Worm (Caenorhabditis elegans) whole organism, L2 larva: ENCODE measurements around the gene C28D4.10.
A peak's percentile ranks its signal among the peaks of the same experiment; 100 is the strongest.

Experiments
- C34F6.9 ChIP-seq: fragments of 150-350 bp; optimal IDR thresholded peaks from 2 replicates; lab custom pipeline; 2014; ENCODE audit warnings: missing biosample characterization, missing genetic modification characterization
- R02D3.7 ChIP-seq: fragments of 150-350 bp; optimal IDR thresholded peaks from 2 replicates; lab custom pipeline; 2014; ENCODE audit warnings: missing biosample characterization, missing genetic modification characterization
- Y55F3AM.14 ChIP-seq: fragments of 200-800 bp; sonication (Bioruptor generic); optimal IDR thresholded peaks from 2 replicates; lab custom pipeline; 2018; ENCODE audit warnings: mild to moderate bottlenecking, missing genetic modification characterization, missing compliant biosample characterization
- alr-1 ChIP-seq: fragments of 150-350 bp; optimal IDR thresholded peaks from 2 replicates; lab custom pipeline; 2014; ENCODE audit warnings: missing biosample characterization, missing genetic modification characterization
- ama-1 ChIP-seq: fragments of 150-350 bp; optimal IDR thresholded peaks from 2 replicates; lab custom pipeline; 2018; ENCODE audit warnings: inconsistent platforms
- blmp-1 ChIP-seq: sonication (generic microtip); optimal IDR thresholded peaks from 2 replicates; lab custom pipeline; 2017; ENCODE audit warnings: missing genetic modification characterization, mild to moderate bottlenecking, missing compliant biosample characterization, antibody characterized with exemption, moderate library complexity; ENCODE audit not compliant: insufficient read depth
- dmd-4 ChIP-seq: sonication (generic microtip); optimal IDR thresholded peaks from 2 replicates; lab custom pipeline; 2017; ENCODE audit warnings: missing biosample characterization, missing genetic modification characterization
- egl-27 ChIP-seq: sonication (generic microtip); optimal IDR thresholded peaks from 3 replicates; lab custom pipeline; 2017; ENCODE audit warnings: missing biosample characterization, missing genetic modification reagents, missing genetic modification characterization
- fos-1 ChIP-seq: fragments of 150-350 bp; optimal IDR thresholded peaks from 2 replicates; lab custom pipeline; 2014; ENCODE audit warnings: missing biosample characterization, missing genetic modification characterization
- gmeb-1 ChIP-seq: fragments of 150-350 bp; optimal IDR thresholded peaks from 2 replicates; lab custom pipeline; 2014; ENCODE audit warnings: missing biosample characterization, missing genetic modification characterization
- lin-11 ChIP-seq: fragments of 150-350 bp; sonication (generic microtip); optimal IDR thresholded peaks from 2 replicates; lab custom pipeline; 2014; ENCODE audit warnings: missing biosample characterization, missing genetic modification characterization, inconsistent platforms, mixed read lengths
- lin-13 ChIP-seq: fragments of 150-350 bp; optimal IDR thresholded peaks from 2 replicates; lab custom pipeline; 2014; ENCODE audit warnings: missing biosample characterization, missing genetic modification reagents, missing genetic modification characterization
- lin-39 ChIP-seq: fragments of 150-350 bp; optimal IDR thresholded peaks from 2 replicates; lab custom pipeline; 2014; ENCODE audit warnings: missing biosample characterization, missing genetic modification reagents, missing genetic modification characterization
- lsy-2 ChIP-seq, 2 experiments: fragments of 150-350 bp in 1 of 2; sonication (generic microtip) in 1 of 2; optimal IDR thresholded peaks; 2 replicates each; lab custom pipeline; 2014 to 2017; ENCODE audit warnings: missing biosample characterization in 2 of 2, missing genetic modification characterization in 2 of 2
- mab-5 ChIP-seq: fragments of 150-350 bp; optimal IDR thresholded peaks from 2 replicates; lab custom pipeline; 2014; ENCODE audit warnings: missing biosample characterization, missing genetic modification characterization
- mbf-1 ChIP-seq: sonication (generic microtip); optimal IDR thresholded peaks from 2 replicates; lab custom pipeline; 2017; ENCODE audit warnings: missing biosample characterization, missing genetic modification characterization
- mdl-1 ChIP-seq, 2 experiments: fragments of 150-350 bp in 1 of 2; sonication (generic microtip) in 1 of 2; optimal IDR thresholded peaks; 2 replicates each; lab custom pipeline; 2017; ENCODE audit warnings: missing biosample characterization in 2 of 2, missing genetic modification characterization in 2 of 2
- nhr-10 ChIP-seq: sonication (generic microtip); optimal IDR thresholded peaks from 2 replicates; lab custom pipeline; 2017; ENCODE audit warnings: missing biosample characterization, missing genetic modification characterization
- nhr-11 ChIP-seq: fragments of 150-350 bp; optimal IDR thresholded peaks from 2 replicates; lab custom pipeline; 2014; ENCODE audit warnings: missing biosample characterization, missing genetic modification characterization
- nhr-12 ChIP-seq: fragments of 150-350 bp; optimal IDR thresholded peaks from 2 replicates; lab custom pipeline; 2014; ENCODE audit warnings: missing biosample characterization, missing genetic modification characterization
- nhr-129 ChIP-seq: fragments of 150-350 bp; optimal IDR thresholded peaks from 2 replicates; lab custom pipeline; 2014; ENCODE audit warnings: missing biosample characterization, missing genetic modification characterization
- nhr-23 ChIP-seq: fragments of 150-350 bp; optimal IDR thresholded peaks from 2 replicates; lab custom pipeline; 2014; ENCODE audit warnings: missing biosample characterization, missing genetic modification reagents, missing genetic modification characterization
- nhr-237 ChIP-seq: fragments of 150-350 bp; optimal IDR thresholded peaks from 2 replicates; lab custom pipeline; 2014; ENCODE audit warnings: missing biosample characterization, missing genetic modification characterization
- nhr-6 ChIP-seq: fragments of 150-350 bp; optimal IDR thresholded peaks from 2 replicates; lab custom pipeline; 2014; ENCODE audit warnings: missing biosample characterization, missing genetic modification characterization
- nhr-77 ChIP-seq: fragments of 150-350 bp; optimal IDR thresholded peaks from 2 replicates; lab custom pipeline; 2014; ENCODE audit warnings: missing biosample characterization, missing genetic modification characterization
- peb-1 ChIP-seq: fragments of 150-350 bp; optimal IDR thresholded peaks from 2 replicates; lab custom pipeline; 2014; ENCODE audit warnings: missing biosample characterization, missing genetic modification characterization
- sem-4 ChIP-seq: fragments of 150-350 bp; optimal IDR thresholded peaks from 2 replicates; lab custom pipeline; 2014; ENCODE audit warnings: missing biosample characterization, missing genetic modification reagents, missing genetic modification characterization
- skn-1 ChIP-seq: sonication (generic microtip); optimal IDR thresholded peaks from 2 replicates; lab custom pipeline; 2017; ENCODE audit warnings: missing biosample characterization, missing genetic modification characterization
- sma-3 ChIP-seq: sonication (generic microtip); optimal IDR thresholded peaks from 2 replicates; lab custom pipeline; 2016; ENCODE audit warnings: missing genetic modification reagents, missing genetic modification characterization, missing compliant biosample characterization
- sma-9 ChIP-seq, 2 experiments: fragments of 150-350 bp in 1 of 2; sonication (generic microtip) in 1 of 2; optimal IDR thresholded peaks; 2 replicates each; lab custom pipeline; 2014 to 2016; ENCODE audit warnings: missing genetic modification characterization in 2 of 2, mild to moderate bottlenecking in 1 of 2, missing biosample characterization in 1 of 2, missing compliant biosample characterization in 1 of 2, missing genetic modification reagents in 1 of 2, moderate library complexity in 1 of 2
- snpc-4 ChIP-seq: fragments of 150-350 bp; optimal IDR thresholded peaks from 2 replicates; lab custom pipeline; 2014; ENCODE audit warnings: missing biosample characterization, missing genetic modification characterization
- unc-39 ChIP-seq: fragments of 150-350 bp; optimal IDR thresholded peaks from 2 replicates; lab custom pipeline; 2014; ENCODE audit warnings: missing biosample characterization, missing genetic modification characterization
- unc-55 ChIP-seq: fragments of 150-350 bp; sonication (generic microtip); optimal IDR thresholded peaks from 3 replicates; lab custom pipeline; 2014; ENCODE audit warnings: missing biosample characterization, missing genetic modification reagents, missing genetic modification characterization
- ztf-11 ChIP-seq: sonication (generic microtip); optimal IDR thresholded peaks from 2 replicates; lab custom pipeline; 2017; ENCODE audit warnings: missing biosample characterization, missing genetic modification characterization
- ztf-4 ChIP-seq: fragments of 150-350 bp; optimal IDR thresholded peaks from 2 replicates; lab custom pipeline; 2014; ENCODE audit warnings: missing biosample characterization, missing genetic modification characterization

The C28D4.10 gene

DNA sequence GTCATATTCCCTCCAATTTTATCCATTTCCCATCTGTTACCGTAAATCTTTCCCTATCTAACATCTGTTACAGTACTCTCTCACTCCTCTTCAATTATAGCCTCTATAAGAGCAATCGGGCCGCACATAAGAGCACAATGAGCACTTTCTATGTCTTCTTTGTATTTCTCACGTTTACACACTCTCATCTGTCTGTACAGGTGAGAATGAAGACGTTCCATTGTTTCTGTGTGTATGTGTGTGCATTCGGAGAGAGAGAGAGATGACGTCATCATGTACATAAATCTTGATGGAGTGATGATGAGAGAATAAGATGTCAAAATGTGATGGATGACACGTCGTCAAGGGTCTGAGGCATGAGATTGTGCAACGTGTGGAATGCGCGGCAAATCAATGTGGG is 32.5 kb downstream of the C28D4.10 start:
- no peak for TF ChIP-seq nhr-23 (tag; lab: Kevin White, UChicago)
- TF ChIP-seq mab-5 (tag; lab: Kevin White, UChicago) = peak; percentile 12
- no peak for TF ChIP-seq skn-1 (tag; lab: Kevin White, UChicago)

DNA sequence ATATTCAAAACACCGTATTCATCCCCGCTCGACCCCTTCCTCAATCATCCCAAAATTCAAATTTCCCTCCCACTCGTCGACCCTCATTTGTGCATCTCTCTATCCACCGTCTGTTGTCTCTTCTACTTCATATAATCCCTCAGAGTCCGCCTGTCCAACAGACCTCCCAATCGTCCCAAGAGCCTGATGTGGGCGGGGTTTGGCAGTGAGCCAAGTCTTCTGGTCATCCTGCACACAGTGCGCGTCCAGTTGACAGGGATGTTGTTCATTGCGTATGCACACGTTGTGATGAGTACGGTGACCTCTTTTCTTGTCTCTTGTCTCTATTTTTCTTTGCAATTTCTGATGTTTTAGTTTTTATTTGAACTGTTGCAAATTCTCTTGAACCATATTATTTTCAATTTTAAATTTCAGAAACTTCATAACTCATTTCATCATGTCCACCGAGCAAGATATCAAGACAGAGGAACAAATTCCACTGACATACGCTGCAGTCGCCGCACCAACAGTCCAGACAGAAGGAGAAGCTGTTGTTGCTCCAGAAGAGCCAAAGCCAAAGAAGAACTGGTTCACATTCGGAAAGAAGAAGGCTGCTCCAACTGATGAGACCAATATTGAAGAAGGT is 33.9 kb downstream of the C28D4.10 start, which contains the start of gene cav-1:
cav-1 (plus strand) TSS at position 415 of the 625 bp plus-strand sequence.
- no peak for TF ChIP-seq ztf-4
- no peak for TF ChIP-seq blmp-1
- TF ChIP-seq C34F6.9 (tag; lab: Kevin White, UChicago) = no peak
- TF ChIP-seq nhr-6 = no peak
- no peak for TF ChIP-seq nhr-23 (tag; lab: Kevin White, UChicago)
- no peak for TF ChIP-seq fos-1 (tag; lab: Kevin White, UChicago)
- TF ChIP-seq snpc-4 (tag; lab: Kevin White, UChicago) = no peak
- TF ChIP-seq nhr-237 (tag; lab: Kevin White, UChicago) = no peak
- TF ChIP-seq peb-1 (tag; lab: Kevin White, UChicago) = no peak
- no peak for TF ChIP-seq skn-1 (tag; lab: Kevin White, UChicago)
- TF ChIP-seq, all 48 proteins: peak for 0

DNA sequence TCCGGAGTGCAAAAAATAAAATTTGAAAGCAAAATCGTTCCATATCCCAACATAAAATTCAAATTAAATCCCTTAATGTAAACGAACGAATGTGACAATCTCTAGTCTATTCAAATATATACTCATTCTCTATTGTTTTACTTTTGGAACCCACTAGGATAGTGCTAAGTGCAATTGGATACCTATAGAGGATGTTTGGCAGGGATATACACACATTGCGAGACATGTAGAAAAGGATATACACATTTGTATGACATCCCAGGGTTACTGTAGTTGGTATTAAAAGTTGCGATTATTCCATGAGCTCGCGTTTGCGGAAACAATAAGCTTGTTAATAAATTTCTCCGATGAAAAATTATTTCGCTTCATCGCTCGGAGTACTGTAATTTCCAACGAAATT is 35.1 kb downstream of the C28D4.10 start:
- TF ChIP-seq nhr-11 (tag; lab: Kevin White, UChicago) = no peak
- no peak for TF ChIP-seq alr-1
- TF ChIP-seq sem-4 (tag; lab: Kevin White, UChicago) = no peak
- no peak for TF ChIP-seq peb-1 (tag; lab: Kevin White, UChicago)
- TF ChIP-seq ztf-11 (tag; lab: Kevin White, UChicago) = no peak
- TF ChIP-seq unc-39 (tag; lab: Kevin White, UChicago) = no peak
- TF ChIP-seq mbf-1 (tag; lab: Kevin White, UChicago) = no peak
- TF ChIP-seq Y55F3AM.14 (GFP tag; lab: Kevin White, UChicago) = no peak
- no peak for TF ChIP-seq nhr-77
- no peak for TF ChIP-seq R02D3.7 (tag; lab: Kevin White, UChicago)
- no peak for TF ChIP-seq nhr-10 (tag; lab: Kevin White, UChicago)

DNA sequence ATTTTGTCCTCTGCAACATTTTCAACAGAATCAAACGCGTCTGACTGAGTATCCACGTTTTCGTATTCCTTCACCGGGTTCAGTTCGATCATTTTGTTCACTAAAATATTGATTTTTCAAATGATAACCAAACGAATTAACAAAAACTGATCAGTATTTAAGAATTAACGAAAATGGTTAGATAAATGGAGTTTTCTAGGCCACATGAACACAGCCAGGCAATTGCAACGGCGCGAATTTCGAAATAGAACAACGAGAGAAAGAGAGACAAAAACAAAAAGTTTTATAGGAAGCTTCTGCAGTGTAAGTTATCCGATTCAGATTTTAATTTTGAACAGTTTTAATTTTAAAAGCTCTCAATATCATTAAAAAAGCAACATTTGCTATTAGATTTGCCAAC is 39.2 kb downstream of the C28D4.10 start, which contains the start of gene sna-2:
sna-2 (minus strand) TSS at position 100 of the 400 bp plus-strand sequence.
- no peak for TF ChIP-seq nhr-10 (tag; lab: Kevin White, UChicago)
- TF ChIP-seq snpc-4 (tag; lab: Kevin White, UChicago) = no peak
- TF ChIP-seq unc-39 (tag; lab: Kevin White, UChicago) = no peak
- TF ChIP-seq sma-3 (GFP tag; lab: Kevin White, UChicago) = peak; percentile 11
- TF ChIP-seq nhr-12 (tag; lab: Kevin White, UChicago) = no peak
- TF ChIP-seq lin-11 (tag; lab: Kevin White, UChicago) = no peak
- no peak for TF ChIP-seq ama-1 (lab: Kevin White, UChicago)
- TF ChIP-seq C34F6.9 (tag; lab: Kevin White, UChicago) = peak; percentile 77
- TF ChIP-seq unc-55 (GFP tag; lab: Kevin White, UChicago) = peak; percentile 88
- peak; percentile 87 for TF ChIP-seq gmeb-1
- peak in 1 of 2 experiments; percentile 71 for TF ChIP-seq lsy-2 (tag; optimal IDR thresholded peaks at IDR 0.05; lab: Kevin White, UChicago)
- peak; percentile 25 for TF ChIP-seq fos-1 (tag; lab: Kevin White, UChicago)
- no peak for TF ChIP-seq egl-27 (tag; lab: Kevin White, UChicago)
- peak; percentile 8 for TF ChIP-seq lin-13
- TF ChIP-seq nhr-129 = peak; percentile 52
- TF ChIP-seq sma-9 (GFP tag; optimal IDR thresholded peaks at IDR 0.05; lab: Kevin White, UChicago) = peak; percentile 61
- TF ChIP-seq sma-9 (tag; optimal IDR thresholded peaks at IDR 0.05; lab: Kevin White, UChicago) = no peak
- TF ChIP-seq, all 48 proteins: peak for 9

DNA sequence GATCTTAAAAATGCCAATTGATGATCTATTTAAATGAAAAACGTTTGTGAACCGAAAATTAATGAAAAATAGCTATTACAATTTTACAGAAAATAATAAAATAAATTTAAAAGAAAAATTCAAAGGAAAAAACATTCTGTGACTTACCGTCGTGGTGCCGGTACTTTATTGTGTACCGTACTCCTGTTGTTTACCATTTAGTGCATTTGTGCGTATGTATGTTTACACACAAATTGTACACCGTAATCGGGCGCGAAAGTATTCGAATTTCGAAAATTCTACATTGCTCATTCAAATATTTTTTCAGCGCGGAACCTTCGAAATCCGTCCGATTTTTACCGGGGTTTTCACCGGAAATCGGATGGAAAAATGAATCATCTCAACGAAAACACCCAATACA is 39.7 kb downstream of the C28D4.10 start, which contains the start of gene T13F2.6:
T13F2.6 (plus strand) TSS at position 306 of the 400 bp plus-strand sequence.
- TF ChIP-seq snpc-4 (tag; lab: Kevin White, UChicago) (no peak), dmd-4 (tag; lab: Kevin White, UChicago) (no peak), mdl-1 (tag; optimal IDR thresholded peaks at IDR 0.05; lab: Kevin White, UChicago) (no peak), nhr-129 (no peak), sma-3 (GFP tag; lab: Kevin White, UChicago) (no peak), blmp-1 (no peak), lin-39 (no peak)
